Worm (Caenorhabditis elegans) whole organism, L2 larva: ENCODE results near the gene F19G12.4.

ENCODE experiments used
- ZK546.5 ChIP-seq: sonication (generic microtip); optimal IDR thresholded peaks from 2 replicates; lab custom pipeline; 2017; ENCODE audit warnings: missing biosample characterization, missing genetic modification characterization
- ceh-82 ChIP-seq: fragments of 150-350 bp; optimal IDR thresholded peaks from 2 replicates; lab custom pipeline; 2014; ENCODE audit warnings: missing biosample characterization, missing genetic modification characterization
- elt-1 ChIP-seq: fragments of 150-350 bp; optimal IDR thresholded peaks from 2 replicates; lab custom pipeline; 2014; ENCODE audit warnings: missing biosample characterization, missing genetic modification characterization
- elt-3 ChIP-seq: sonication (generic microtip); optimal IDR thresholded peaks from 2 replicates; lab custom pipeline; 2017; ENCODE audit warnings: missing biosample characterization, missing genetic modification characterization
- lsy-2 ChIP-seq, 2 experiments: fragments of 150-350 bp in 1 of 2; sonication (generic microtip) in 1 of 2; optimal IDR thresholded peaks; 2 replicates each; lab custom pipeline; 2014 to 2017; ENCODE audit warnings: missing biosample characterization in 2 of 2, missing genetic modification characterization in 2 of 2
- mdl-1 ChIP-seq, 2 experiments: fragments of 150-350 bp in 1 of 2; sonication (generic microtip) in 1 of 2; optimal IDR thresholded peaks; 2 replicates each; lab custom pipeline; 2017; ENCODE audit warnings: missing biosample characterization in 2 of 2, missing genetic modification characterization in 2 of 2
- nhr-11 ChIP-seq: fragments of 150-350 bp; optimal IDR thresholded peaks from 2 replicates; lab custom pipeline; 2014; ENCODE audit warnings: missing biosample characterization, missing genetic modification characterization
- nhr-237 ChIP-seq: fragments of 150-350 bp; optimal IDR thresholded peaks from 2 replicates; lab custom pipeline; 2014; ENCODE audit warnings: missing biosample characterization, missing genetic modification characterization
- snpc-4 ChIP-seq: fragments of 150-350 bp; optimal IDR thresholded peaks from 2 replicates; lab custom pipeline; 2014; ENCODE audit warnings: missing biosample characterization, missing genetic modification characterization
- unc-62 ChIP-seq: fragments of 150-350 bp; optimal IDR thresholded peaks from 2 replicates; lab custom pipeline; 2014; ENCODE audit warnings: missing biosample characterization, missing genetic modification reagents, missing genetic modification characterization

DNA sequence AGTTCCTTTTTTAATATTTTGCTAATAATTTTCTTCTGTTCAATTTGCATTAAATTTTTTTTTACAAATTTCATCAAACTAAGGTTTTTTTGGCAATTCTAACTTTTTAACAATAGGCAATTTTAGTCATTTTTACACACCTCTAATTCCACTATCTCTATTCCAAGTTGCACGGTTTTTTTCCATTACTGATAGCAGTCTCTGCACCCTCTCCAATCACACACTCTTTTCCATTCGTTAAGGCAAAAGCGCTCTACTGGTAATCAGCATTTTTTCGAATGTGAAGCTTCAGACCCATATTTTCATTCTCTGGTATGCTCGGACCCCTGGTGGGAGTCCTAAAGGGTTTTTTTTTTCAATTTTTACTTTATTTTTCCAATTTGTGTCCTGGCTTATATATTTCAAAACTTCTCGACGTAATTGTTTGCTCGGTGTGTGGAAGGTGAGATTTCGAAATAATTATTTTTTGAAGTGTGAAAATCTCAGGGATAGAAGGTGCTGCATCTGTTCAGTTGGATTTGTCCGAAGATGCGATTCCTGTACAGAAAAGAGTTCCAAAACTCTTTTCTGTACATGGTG, at the start of gene F19G12.4, which contains the start of gene F19G12.8:
- no peak for TF ChIP-seq lsy-2 (tag; optimal IDR thresholded peaks at IDR 0.05; lab: Kevin White, UChicago)
- no peak for TF ChIP-seq unc-62
- no peak for TF ChIP-seq ZK546.5 (tag; lab: Kevin White, UChicago)
- no peak for TF ChIP-seq elt-1 (tag; lab: Kevin White, UChicago)
- TF ChIP-seq nhr-11 (tag; lab: Kevin White, UChicago): no peak
- TF ChIP-seq ceh-82: no peak
- no peak for TF ChIP-seq mdl-1 (tag; optimal IDR thresholded peaks at IDR 0.05; lab: Kevin White, UChicago)
- TF ChIP-seq snpc-4 (tag; lab: Kevin White, UChicago): no peak
- TF ChIP-seq nhr-237 (tag; lab: Kevin White, UChicago): no peak
- no peak for TF ChIP-seq elt-3 (tag; lab: Kevin White, UChicago)
